Fruit fly (Drosophila melanogaster) whole organism, wandering third instar larva: ENCODE measurements around the gene larp.
A peak's percentile ranks its signal among the peaks of the same experiment; 100 is the strongest.

ENCODE experiments used
- CG32264 ChIP-seq: fragments of 200-800 bp; sonication (Bioruptor generic); optimal IDR thresholded peaks from 2 replicates; lab custom pipeline; 2016; ENCODE audit warnings: missing biosample characterization, missing genetic modification characterization
- CrebA ChIP-seq: fragments of 200-800 bp; sonication (Bioruptor generic); optimal IDR thresholded peaks from 2 replicates; lab custom pipeline; 2016; ENCODE audit warnings: missing biosample characterization, mild to moderate bottlenecking, missing genetic modification characterization, borderline replicate concordance
- Dfd ChIP-seq: fragments of >200 bp; optimal IDR thresholded peaks from 2 replicates; lab custom pipeline; 2017; ENCODE audit warnings: missing biosample characterization, missing genetic modification characterization
- Dif ChIP-seq: fragments of 200-275, 200-300 bp; sonication (Bioruptor generic); optimal IDR thresholded peaks from 2 replicates; lab custom pipeline; 2018; ENCODE audit warnings: missing biosample characterization, missing genetic modification characterization; ENCODE audit not compliant: partially characterized antibody
- GATAd ChIP-seq: sonication (Bioruptor generic); optimal IDR thresholded peaks from 2 replicates; lab custom pipeline; 2016; ENCODE audit warnings: missing biosample characterization, missing genetic modification characterization
- HLH106 ChIP-seq: fragments of 200-800 bp; optimal IDR thresholded peaks from 3 replicates; lab custom pipeline; 2019; ENCODE audit warnings: missing biosample characterization, mild to moderate bottlenecking, missing genetic modification characterization, moderate library complexity
- Hnf4 ChIP-seq: fragments of 200-800 bp; sonication (Bioruptor generic); optimal IDR thresholded peaks from 2 replicates; lab custom pipeline; 2016; ENCODE audit warnings: missing biosample characterization, mild to moderate bottlenecking, missing genetic modification characterization
- Hr78 ChIP-seq: fragments of >200 bp; optimal IDR thresholded peaks from 2 replicates; lab custom pipeline; 2017; ENCODE audit warnings: missing biosample characterization, missing genetic modification characterization
- Hr83 ChIP-seq: fragments of 200-300 bp; sonication (Bioruptor generic); optimal IDR thresholded peaks from 2 replicates; lab custom pipeline; 2016; ENCODE audit warnings: missing biosample characterization, mild to moderate bottlenecking, missing genetic modification characterization, moderate library complexity; ENCODE audit not compliant: poor library complexity, severe bottlenecking
- Jra ChIP-seq: sonication (Bioruptor generic); optimal IDR thresholded peaks from 2 replicates; lab custom pipeline; 2016; ENCODE audit warnings: missing biosample characterization, missing genetic modification characterization
- Mio ChIP-seq: sonication (Bioruptor generic); optimal IDR thresholded peaks from 2 replicates; lab custom pipeline; 2016; ENCODE audit warnings: missing biosample characterization, missing genetic modification characterization
- Myc ChIP-seq: fragments of >200 bp; optimal IDR thresholded peaks from 2 replicates; lab custom pipeline; 2017
- N ChIP-seq: fragments of >200 bp; optimal IDR thresholded peaks from 2 replicates; lab custom pipeline; 2018; ENCODE audit warnings: missing biosample characterization, missing external identifiers, missing genetic modification characterization
- OdsH ChIP-seq: fragments of 200-800 bp; sonication (Bioruptor generic); optimal IDR thresholded peaks from 2 replicates; lab custom pipeline; 2016; ENCODE audit warnings: missing biosample characterization, mild to moderate bottlenecking, missing genetic modification characterization
- Rel ChIP-seq, 2 experiments: fragments of 200-800 bp; sonication (Bioruptor generic) in 1 of 2; optimal IDR thresholded peaks; 2 replicates in 1 of 2; 3 replicates in 1 of 2; lab custom pipeline; 2016 to 2019; ENCODE audit warnings: mild to moderate bottlenecking in 2 of 2, missing biosample characterization in 2 of 2, missing genetic modification characterization in 2 of 2, moderate library complexity in 1 of 2
- Sp1 ChIP-seq: fragments of 200-800 bp; sonication (Bioruptor generic); optimal IDR thresholded peaks from 3 replicates; lab custom pipeline; 2019; ENCODE audit warnings: missing biosample characterization, mild to moderate bottlenecking, missing genetic modification characterization, moderate library complexity
- Vsx2 ChIP-seq: fragments of 200-300, 225-300 bp; sonication (Bioruptor generic); optimal IDR thresholded peaks from 2 replicates; lab custom pipeline; 2018; ENCODE audit warnings: missing biosample characterization, missing genetic modification characterization; ENCODE audit not compliant: partially characterized antibody
- br ChIP-seq: fragments of 200-800 bp; sonication (Bioruptor generic); optimal IDR thresholded peaks from 2 replicates; lab custom pipeline; 2016; ENCODE audit warnings: missing biosample characterization, missing genetic modification characterization
- brk ChIP-seq: fragments of 200-800 bp; sonication (Bioruptor generic); optimal IDR thresholded peaks from 2 replicates; lab custom pipeline; 2016; ENCODE audit warnings: missing biosample characterization, mild to moderate bottlenecking, missing genetic modification characterization
- dl ChIP-seq, 2 experiments: fragments of 175-275, 200-275 bp in 1 of 2; fragments of 200-275 bp in 1 of 2; sonication (Bioruptor generic); optimal IDR thresholded peaks; lab custom pipeline; 2018; ENCODE audit warnings: mild to moderate bottlenecking in 2 of 2, missing biosample characterization in 2 of 2, missing genetic modification characterization in 2 of 2, moderate library complexity in 2 of 2; ENCODE audit not compliant: partially characterized antibody in 2 of 2, insufficient read depth in 1 of 2
- dmrt93B ChIP-seq: fragments of 200-800 bp; sonication (Bioruptor generic); optimal IDR thresholded peaks from 2 replicates; lab custom pipeline; 2018; ENCODE audit warnings: missing biosample characterization, mild to moderate bottlenecking, missing genetic modification characterization
- dsf ChIP-seq: sonication (Bioruptor generic); optimal IDR thresholded peaks from 2 replicates; lab custom pipeline; 2016; ENCODE audit warnings: missing biosample characterization, missing genetic modification characterization, borderline replicate concordance
- ey ChIP-seq: fragments of 200-800 bp; sonication (Bioruptor generic); optimal IDR thresholded peaks from 2 replicates; lab custom pipeline; 2016; ENCODE audit warnings: missing biosample characterization, missing genetic modification characterization
- foxo ChIP-seq, 2 experiments: fragments of 200-800 bp; sonication (Bioruptor generic); optimal IDR thresholded peaks; 2 replicates in 1 of 2; 3 replicates in 1 of 2; lab custom pipeline; 2016 to 2017; ENCODE audit warnings: missing biosample characterization in 2 of 2, missing genetic modification characterization in 2 of 2
- fru ChIP-seq: fragments of 200-800 bp; sonication (Bioruptor generic); optimal IDR thresholded peaks from 3 replicates; lab custom pipeline; 2016; ENCODE audit warnings: missing biosample characterization, mild to moderate bottlenecking, missing genetic modification characterization
- h ChIP-seq: fragments of 200-800 bp; sonication (Bioruptor generic); optimal IDR thresholded peaks from 3 replicates; lab custom pipeline; 2016; ENCODE audit warnings: missing biosample characterization, mild to moderate bottlenecking, missing genetic modification characterization
- jim ChIP-seq: fragments of 175-275, 200-325 bp; sonication (Bioruptor generic); optimal IDR thresholded peaks from 2 replicates; lab custom pipeline; 2016; ENCODE audit warnings: missing biosample characterization, mild to moderate bottlenecking, missing genetic modification characterization
- lola ChIP-seq: fragments of >200 bp; optimal IDR thresholded peaks from 2 replicates; lab custom pipeline; 2017; ENCODE audit warnings: missing biosample characterization, missing genetic modification characterization
- pan ChIP-seq: fragments of >200 bp; optimal IDR thresholded peaks from 2 replicates; lab custom pipeline; 2017
- psq ChIP-seq: fragments of 200-800 bp; sonication (Bioruptor generic); optimal IDR thresholded peaks from 3 replicates; lab custom pipeline; 2017; ENCODE audit warnings: missing biosample characterization, mild to moderate bottlenecking, missing genetic modification characterization, moderate library complexity
- rgr ChIP-seq: fragments of 200-800 bp; sonication (Bioruptor generic); optimal IDR thresholded peaks from 3 replicates; lab custom pipeline; 2016; ENCODE audit warnings: missing biosample characterization, mild to moderate bottlenecking, missing genetic modification characterization
- sage ChIP-seq: fragments of 200-800 bp; sonication (Bioruptor generic); optimal IDR thresholded peaks from 2 replicates; lab custom pipeline; 2016; ENCODE audit warnings: missing biosample characterization, mild to moderate bottlenecking, missing genetic modification characterization
- sv ChIP-seq: fragments of 200-800 bp; sonication (Bioruptor generic); optimal IDR thresholded peaks from 3 replicates; lab custom pipeline; 2016; ENCODE audit warnings: missing biosample characterization, missing genetic modification characterization
- tai ChIP-seq: sonication (Bioruptor generic); optimal IDR thresholded peaks from 2 replicates; lab custom pipeline; 2016; ENCODE audit warnings: missing biosample characterization, missing genetic modification characterization
- usp ChIP-seq: fragments of >200 bp; optimal IDR thresholded peaks from 2 replicates; lab custom pipeline; 2017; ENCODE audit warnings: missing biosample characterization, missing genetic modification characterization
- woc ChIP-seq: sonication (Bioruptor generic); optimal IDR thresholded peaks from 2 replicates; lab custom pipeline; 2016; ENCODE audit warnings: missing biosample characterization, mild to moderate bottlenecking, missing genetic modification characterization

Gene larp

DNA sequence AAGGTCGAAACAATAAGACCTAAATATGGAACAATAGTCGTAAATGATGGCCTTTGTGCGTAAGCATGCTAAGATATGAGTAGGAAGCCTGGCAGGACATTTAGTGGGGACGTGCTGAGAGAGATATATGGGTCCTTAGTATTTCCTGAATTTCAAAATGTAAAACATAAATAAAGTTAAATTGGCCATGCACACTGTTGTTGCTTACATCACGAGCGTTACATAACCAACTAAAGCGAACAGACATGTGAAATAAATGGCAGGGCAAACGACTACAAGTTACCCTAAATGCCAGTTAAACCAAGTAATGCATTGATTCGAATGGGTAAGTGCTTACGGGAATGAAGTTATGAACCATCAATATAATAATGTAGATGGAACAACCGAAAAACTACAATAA, 39.5 kb upstream of the larp start:
- TF ChIP-seq fru (GFP tag; lab: Kevin White, UChicago) (no peak), jim (GFP tag; lab: Kevin White, UChicago) (no peak), Sp1 (no peak), Dif (GFP tag; lab: Kevin White, UChicago) (no peak), Hr83 (GFP tag; lab: Kevin White, UChicago) (no peak), lola (GFP tag; lab: Kevin White, UChicago) (no peak), Mio (GFP tag; lab: Kevin White, UChicago) (no peak), Hnf4 (no peak), Myc (no peak), woc (GFP tag; lab: Kevin White, UChicago) (no peak), Hr78 (GFP tag; lab: Kevin White, UChicago) (no peak), OdsH (GFP tag; lab: Kevin White, UChicago) (no peak), Vsx2 (no peak), pan (lab: Kevin White, UChicago) (no peak), brk (GFP tag; lab: Kevin White, UChicago) (no peak)

DNA sequence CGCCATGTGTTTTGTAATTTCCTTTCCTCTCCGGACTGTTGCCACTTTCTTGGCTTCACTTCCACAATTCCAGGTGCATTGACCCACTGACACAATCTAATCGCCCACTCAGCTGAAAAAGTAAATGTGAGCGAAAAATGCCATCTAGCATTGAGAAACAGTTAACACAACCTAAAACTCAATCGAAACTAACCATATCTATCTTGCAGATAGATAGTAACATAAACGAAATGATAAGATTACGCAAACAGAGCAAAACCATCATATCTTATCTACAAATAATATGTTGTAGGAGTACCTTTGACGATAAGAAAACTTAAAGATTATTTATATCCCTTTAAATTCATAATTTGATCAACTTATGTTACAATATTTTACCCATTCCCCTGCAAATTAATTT, 23.4 kb upstream of the larp start:
- TF ChIP-seq Jra (GFP tag; lab: Kevin White, UChicago) (no peak), OdsH (GFP tag; lab: Kevin White, UChicago) (no peak), sage (GFP tag; lab: Kevin White, UChicago) (no peak), Vsx2 (no peak), Hr83 (GFP tag; lab: Kevin White, UChicago) (no peak), HLH106 (tag; lab: Kevin White, UChicago) (no peak), dsf (GFP tag; lab: Kevin White, UChicago) (no peak), dmrt93B (GFP tag; lab: Kevin White, UChicago) (no peak), psq (GFP tag; lab: Kevin White, UChicago) (no peak), fru (GFP tag; lab: Kevin White, UChicago) (no peak), jim (GFP tag; lab: Kevin White, UChicago) (no peak)

DNA sequence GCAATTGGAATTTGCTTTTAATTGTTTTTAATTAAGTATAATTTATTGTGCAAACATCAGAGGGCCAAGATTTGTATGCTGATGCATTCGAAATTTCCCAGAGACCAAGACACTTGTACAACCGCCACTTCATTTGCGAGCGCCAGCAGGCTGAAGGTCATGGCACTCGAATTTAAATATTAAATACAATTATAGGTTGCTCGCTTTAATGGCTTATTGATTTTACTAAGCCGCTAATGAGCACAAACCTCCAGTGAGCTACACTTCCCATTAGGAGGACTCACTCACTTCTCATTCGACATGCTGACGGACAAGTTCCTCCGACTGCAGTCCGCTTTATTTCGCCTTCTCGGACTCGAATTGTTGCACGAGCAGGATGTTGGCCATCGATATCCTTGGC, 15.7 kb upstream of the larp start, which contains the start of gene Or98b:
Or98b (plus strand) TSS at position 301 of the 400 bp plus-strand sequence.
- no peak for TF ChIP-seq dsf (GFP tag; lab: Kevin White, UChicago)
- TF ChIP-seq Sp1: no peak
- TF ChIP-seq HLH106 (tag; lab: Kevin White, UChicago): no peak
- TF ChIP-seq usp (GFP tag; lab: Kevin White, UChicago): no peak
- no peak for TF ChIP-seq dmrt93B (GFP tag; lab: Kevin White, UChicago)
- TF ChIP-seq Hr78 (GFP tag; lab: Kevin White, UChicago): no peak
- no peak for TF ChIP-seq Mio (GFP tag; lab: Kevin White, UChicago)
- no peak for TF ChIP-seq tai (GFP tag; lab: Kevin White, UChicago)
- TF ChIP-seq Myc: no peak
- no peak for TF ChIP-seq Hnf4
- no peak for TF ChIP-seq ey (GFP tag; lab: Kevin White, UChicago)
- no peak for TF ChIP-seq GATAd (GFP tag; lab: Kevin White, UChicago)
- TF ChIP-seq Hr83 (GFP tag; lab: Kevin White, UChicago): no peak
- TF ChIP-seq fru (GFP tag; lab: Kevin White, UChicago): no peak
- TF ChIP-seq, all 38 proteins: peak for 0

DNA sequence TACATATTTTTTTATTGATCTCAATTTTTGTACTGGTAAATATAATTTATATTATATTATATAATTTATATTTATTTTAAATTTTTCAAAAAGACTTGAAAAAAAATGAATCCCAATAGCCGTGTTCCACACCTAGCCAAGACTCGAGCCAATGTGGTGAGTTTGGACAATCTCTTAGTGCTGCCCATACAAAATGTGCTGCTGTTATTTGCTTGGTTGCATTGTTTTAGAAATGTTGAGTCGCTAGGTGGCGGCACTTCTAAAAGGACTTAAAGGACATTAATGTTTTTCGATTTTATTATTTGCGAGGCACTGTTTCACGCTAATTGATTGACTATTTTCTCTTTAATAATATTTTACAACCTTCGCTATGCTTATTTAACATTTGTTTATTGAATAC, 9.0 kb upstream of the larp start:
- no peak for TF ChIP-seq sv
- TF ChIP-seq Myc: peak; percentile 76
- no peak for TF ChIP-seq Hr83 (GFP tag; lab: Kevin White, UChicago)

DNA sequence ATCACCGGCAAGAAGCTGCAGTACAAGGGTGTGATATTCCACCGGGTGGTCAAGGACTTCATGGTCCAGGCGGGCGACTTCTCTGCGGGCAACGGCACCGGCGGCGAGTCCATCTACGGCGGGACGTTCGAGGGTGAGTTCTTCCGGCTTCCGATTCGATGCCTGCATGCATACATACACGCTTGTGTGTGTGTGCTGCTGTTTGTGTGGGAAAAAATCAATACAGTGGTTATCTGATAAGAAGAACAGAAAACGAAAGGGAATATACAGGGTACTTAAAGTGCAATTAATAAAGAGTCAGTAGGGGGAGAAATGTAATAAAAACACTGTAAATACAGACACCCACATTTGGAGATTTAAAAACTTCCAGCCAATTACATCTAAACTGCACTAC, 4.4 kb upstream of the larp start:
- TF ChIP-seq Hr83 (GFP tag; lab: Kevin White, UChicago): no peak
- TF ChIP-seq br (GFP tag; lab: Kevin White, UChicago): peak; percentile 18
- no peak for TF ChIP-seq Dif (GFP tag; lab: Kevin White, UChicago)
- no peak for TF ChIP-seq Hnf4
- TF ChIP-seq ey (GFP tag; lab: Kevin White, UChicago): no peak
- no peak for TF ChIP-seq GATAd (GFP tag; lab: Kevin White, UChicago)
- peak; percentile 17 for TF ChIP-seq fru (GFP tag; lab: Kevin White, UChicago)
- TF ChIP-seq Mio (GFP tag; lab: Kevin White, UChicago): no peak
- TF ChIP-seq usp (GFP tag; lab: Kevin White, UChicago): no peak
- no peak for TF ChIP-seq dmrt93B (GFP tag; lab: Kevin White, UChicago)
- TF ChIP-seq h: no peak
- TF ChIP-seq CG32264: no peak
- TF ChIP-seq rgr (GFP tag; lab: Kevin White, UChicago): peak; percentile 44
- TF ChIP-seq tai (GFP tag; lab: Kevin White, UChicago): no peak
- TF ChIP-seq brk (GFP tag; lab: Kevin White, UChicago): no peak
- no peak for TF ChIP-seq Jra (GFP tag; lab: Kevin White, UChicago)
- no peak for TF ChIP-seq sage (GFP tag; lab: Kevin White, UChicago)
- peak; percentile 22 for TF ChIP-seq HLH106 (tag; lab: Kevin White, UChicago)
- no peak for TF ChIP-seq pan (lab: Kevin White, UChicago)
- peak in 1 of 2 experiments; percentile 61 for TF ChIP-seq foxo (GFP tag; optimal IDR thresholded peaks at IDR 0.05; lab: Kevin White, UChicago)
- TF ChIP-seq lola (GFP tag; lab: Kevin White, UChicago): no peak
- TF ChIP-seq Rel (GFP tag; optimal IDR thresholded peaks at IDR 0.05; lab: Kevin White, UChicago): no peak
- TF ChIP-seq Rel (tag; optimal IDR thresholded peaks at IDR 0.05; lab: Kevin White, UChicago): no peak
- TF ChIP-seq woc (GFP tag; lab: Kevin White, UChicago): no peak
- TF ChIP-seq Dfd (GFP tag; lab: Kevin White, UChicago): no peak
- TF ChIP-seq N (GFP tag; lab: Kevin White, UChicago): no peak
- TF ChIP-seq sv: no peak
- no peak for TF ChIP-seq CrebA (GFP tag; lab: Kevin White, UChicago)
- TF ChIP-seq OdsH (GFP tag; lab: Kevin White, UChicago): peak; percentile 12
- no peak for TF ChIP-seq Sp1
- no peak for TF ChIP-seq dl (GFP tag; optimal IDR thresholded peaks at IDR 0.05; lab: Kevin White, UChicago; ENCODE audit: insufficient read depth in 1 of 2, partially characterized antibody in 2 of 2)
